Fruit fly (Drosophila melanogaster) S2 (cell line): ENCODE measurements around the gene Tbca.

Source experiments
- CG8478 ChIP-seq: fragments of >200 bp; optimal IDR thresholded peaks from 2 replicates; lab custom pipeline; 2018
- CTCF ChIP-seq, 2 experiments: fragments of >200 bp; optimal IDR thresholded peaks; 2 replicates each; lab custom pipeline; 2018

Tbca gene

dm6 chr3R:31713306-31714123 is 29.8 kb upstream of the Tbca start, which contains the start of gene ttk:
Gene ttk (plus strand): TSS chr3R:31713867.
- TF ChIP-seq CG8478 (lab: Kevin White, UChicago) (no peak), CTCF (optimal IDR thresholded peaks at IDR 0.05; lab: Kevin White, UChicago) (no peak)

dm6 chr3R:31714876-31715712 is 28.2 kb upstream of the Tbca start:
- TF ChIP-seq CG8478 (lab: Kevin White, UChicago) (no peak), CTCF (optimal IDR thresholded peaks at IDR 0.05; lab: Kevin White, UChicago) (no peak)

- TF ChIP-seq CTCF (optimal IDR thresholded peaks at IDR 0.05; lab: Kevin White, UChicago) (no peak), CG8478 (lab: Kevin White, UChicago) (no peak)
These were observed 27.6 kb upstream of the Tbca start for dm6 chr3R:31715713-31716024.

dm6 chr3R:31716265-31716664 is 27.0 kb upstream of the Tbca start:
- TF ChIP-seq CG8478 (lab: Kevin White, UChicago) (no peak), CTCF (optimal IDR thresholded peaks at IDR 0.05; lab: Kevin White, UChicago) (no peak)

dm6 chr3R:31717299-31718167 is 25.8 kb upstream of the Tbca start:
- no peak for TF ChIP-seq CTCF (optimal IDR thresholded peaks at IDR 0.05; lab: Kevin White, UChicago)
- no peak for TF ChIP-seq CG8478 (lab: Kevin White, UChicago)

dm6 chr3R:31718168-31718565 is 25.1 kb upstream of the Tbca start:
- TF ChIP-seq CG8478 (lab: Kevin White, UChicago): no peak
- no peak for TF ChIP-seq CTCF (optimal IDR thresholded peaks at IDR 0.05; lab: Kevin White, UChicago)

dm6 chr3R:31718967-31719366 is 24.3 kb upstream of the Tbca start:
- no peak for TF ChIP-seq CTCF (optimal IDR thresholded peaks at IDR 0.05; lab: Kevin White, UChicago)
- no peak for TF ChIP-seq CG8478 (lab: Kevin White, UChicago)

dm6 chr3R:31719497-31719896 is 23.8 kb upstream of the Tbca start:
- TF ChIP-seq CG8478 (lab: Kevin White, UChicago): no peak
- TF ChIP-seq CTCF (optimal IDR thresholded peaks at IDR 0.05; lab: Kevin White, UChicago): no peak

dm6 chr3R:31720112-31720511 is 23.2 kb upstream of the Tbca start:
- TF ChIP-seq CG8478 (lab: Kevin White, UChicago) (no peak), CTCF (optimal IDR thresholded peaks at IDR 0.05; lab: Kevin White, UChicago) (no peak)

dm6 chr3R:31721466-31721865 is 21.8 kb upstream of the Tbca start:
- no peak for TF ChIP-seq CTCF (optimal IDR thresholded peaks at IDR 0.05; lab: Kevin White, UChicago)
- no peak for TF ChIP-seq CG8478 (lab: Kevin White, UChicago)

- TF ChIP-seq CG8478 (lab: Kevin White, UChicago): no peak
- no peak for TF ChIP-seq CTCF (optimal IDR thresholded peaks at IDR 0.05; lab: Kevin White, UChicago)
These were observed 21.3 kb upstream of the Tbca start for dm6 chr3R:31721958-31722357.

- no peak for TF ChIP-seq CG8478 (lab: Kevin White, UChicago)
- TF ChIP-seq CTCF (optimal IDR thresholded peaks at IDR 0.05; lab: Kevin White, UChicago): no peak
These were observed 19.9 kb upstream of the Tbca start for dm6 chr3R:31723206-31723933.

- TF ChIP-seq CG8478 (lab: Kevin White, UChicago): no peak
- no peak for TF ChIP-seq CTCF (optimal IDR thresholded peaks at IDR 0.05; lab: Kevin White, UChicago)
These were observed 19.2 kb upstream of the Tbca start for dm6 chr3R:31724136-31724535.
